Fruit fly (Drosophila melanogaster): Measurements from ENCODE around the gene Neto.

DNA sequence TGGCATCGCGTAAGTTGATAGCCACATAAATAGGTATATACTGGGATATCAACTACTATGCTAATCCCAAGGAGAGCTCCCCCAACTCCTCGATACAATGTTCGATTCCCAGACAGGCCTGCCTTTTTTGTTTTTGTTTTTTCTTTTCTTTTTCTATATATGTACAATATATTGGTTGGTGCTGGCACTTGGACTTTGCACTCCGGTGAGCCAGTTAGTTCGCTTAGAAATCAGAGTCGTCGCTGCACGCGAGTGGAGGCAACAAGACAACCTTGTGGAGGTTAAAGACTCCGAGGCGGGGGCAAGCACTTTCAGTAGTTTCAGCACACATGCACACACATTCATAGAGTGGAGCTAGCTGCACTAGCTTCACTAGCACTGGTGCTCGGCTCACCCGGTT, 39.4 kb upstream of the Neto start:
- TF ChIP-seq br (GFP tag; optimal IDR thresholded peaks at IDR 0.05) (no peak), Dif (GFP tag; optimal IDR thresholded peaks at IDR 0.05; ENCODE audit: partially characterized antibody) (no peak), Mio (GFP tag; optimal IDR thresholded peaks at IDR 0.05) (no peak), fru (GFP tag; optimal IDR thresholded peaks at IDR 0.05) (no peak), CrebA (GFP tag; optimal IDR thresholded peaks at IDR 0.05; ENCODE audit: borderline replicate concordance) (no peak), Dfd (GFP tag; optimal IDR thresholded peaks at IDR 0.05) (no peak), GATAd (GFP tag; optimal IDR thresholded peaks at IDR 0.05) (no peak), Abd-B (GFP tag; optimal IDR thresholded peaks at IDR 0.05) (no peak), tai (GFP tag; optimal IDR thresholded peaks at IDR 0.05) (no peak), pan (optimal IDR thresholded peaks at IDR 0.05) (no peak), h (GFP tag; optimal IDR thresholded peaks at IDR 0.05) (no peak)
